Fruit fly (Drosophila melanogaster) whole organism, embryonic: ENCODE results near the gene Vps2.
A peak's percentile ranks its signal among the peaks of the same experiment; 100 is the strongest.

ENCODE experiments used
- Abd-B ChIP-seq: fragments of 200-800 bp; sonication (Bioruptor generic); optimal IDR thresholded peaks from 2 replicates; lab custom pipeline; 2018; ENCODE audit warnings: missing biosample characterization, mild to moderate bottlenecking, missing genetic modification characterization, moderate library complexity
- Ada2b ChIP-seq: fragments of 200-800 bp; sonication (Bioruptor generic); IDR thresholded peaks from 2 replicates; pipeline ENCODE4 v1.3.6; 2022; ENCODE audit warnings: missing biosample characterization, missing genetic modification characterization
- BEAF-32 ChIP-seq: fragments of 200-800 bp; sonication (Bioruptor generic); optimal IDR thresholded peaks from 3 replicates; lab custom pipeline; 2017; ENCODE audit warnings: missing biosample characterization, missing genetic modification characterization, mild to moderate bottlenecking, moderate library complexity, missing genetic modification reagents
- CG14014 ChIP-seq: fragments of 200-800 bp; sonication (Bioruptor generic); IDR thresholded peaks from 2 replicates; pipeline ENCODE4 v1.3.6; 2022; ENCODE audit warnings: missing biosample characterization, missing genetic modification characterization
- CG15696 ChIP-seq: fragments of 200-800 bp; sonication (Bioruptor generic); optimal IDR thresholded peaks from 2 replicates; lab custom pipeline; 2019; ENCODE audit warnings: missing biosample characterization, mild to moderate bottlenecking, missing genetic modification characterization, moderate library complexity
- CG1647 ChIP-seq: fragments of 200-800 bp; sonication (Bioruptor generic); optimal IDR thresholded peaks from 3 replicates; lab custom pipeline; 2016; ENCODE audit warnings: missing biosample characterization, missing genetic modification characterization
- CG17361 ChIP-seq: fragments of 200-800 bp; sonication (Bioruptor generic); IDR thresholded peaks from 3 replicates; pipeline ENCODE4 v1.3.6; 2022; ENCODE audit warnings: missing biosample characterization, missing genetic modification characterization
- CG17912 ChIP-seq: fragments of 200-800 bp; sonication (Bioruptor generic); optimal IDR thresholded peaks from 2 replicates; lab custom pipeline; 2018; ENCODE audit warnings: missing biosample characterization, mild to moderate bottlenecking, missing genetic modification characterization
- CG18599 ChIP-seq: fragments of 200-800 bp; sonication (Bioruptor generic); optimal IDR thresholded peaks from 3 replicates; lab custom pipeline; 2017; ENCODE audit warnings: missing biosample characterization, missing genetic modification characterization, mild to moderate bottlenecking, moderate library complexity, missing genetic modification reagents
- CG33557 ChIP-seq: fragments of 200-800 bp; sonication (Bioruptor generic); optimal IDR thresholded peaks from 2 replicates; lab custom pipeline; 2019; ENCODE audit warnings: missing biosample characterization, mild to moderate bottlenecking, missing genetic modification characterization, moderate library complexity
- CG3847 ChIP-seq: fragments of 200-800 bp; sonication (Bioruptor generic); IDR thresholded peaks from 2 replicates; pipeline ENCODE4 v1.3.6; 2022; ENCODE audit warnings: missing biosample characterization, missing genetic modification characterization
- CG4404 ChIP-seq: fragments of 200-800 bp; sonication (Bioruptor generic); IDR thresholded peaks from 2 replicates; pipeline ENCODE4 v1.3.6; 2022; ENCODE audit warnings: missing biosample characterization, missing genetic modification characterization
- CG4707 ChIP-seq: fragments of 200-800 bp; sonication (Bioruptor generic); optimal IDR thresholded peaks from 2 replicates; lab custom pipeline; 2018; ENCODE audit warnings: missing biosample characterization, mild to moderate bottlenecking, missing genetic modification characterization, moderate library complexity
- CG9215 ChIP-seq: fragments of 200-800 bp; sonication (Bioruptor generic); IDR thresholded peaks from 2 replicates; pipeline ENCODE4 v1.3.6; 2022; ENCODE audit warnings: missing biosample characterization, missing genetic modification characterization
- CG9437 ChIP-seq: fragments of 200-800 bp; sonication (Bioruptor generic); optimal IDR thresholded peaks from 2 replicates; lab custom pipeline; 2018; ENCODE audit warnings: missing biosample characterization, mild to moderate bottlenecking, missing genetic modification characterization
- Dip3 ChIP-seq: fragments of 200-800 bp; sonication (Bioruptor generic); optimal IDR thresholded peaks from 3 replicates; lab custom pipeline; 2016; ENCODE audit warnings: missing biosample characterization, missing genetic modification characterization
- HmgZ ChIP-seq: fragments of 200-800 bp; sonication (Bioruptor generic); optimal IDR thresholded peaks from 2 replicates; lab custom pipeline; 2018; ENCODE audit warnings: missing biosample characterization, mild to moderate bottlenecking, missing genetic modification characterization
- Lim3 ChIP-seq: fragments of 200-800 bp; sonication (Bioruptor generic); IDR thresholded peaks from 2 replicates; pipeline ENCODE4 v1.3.6; 2022; ENCODE audit warnings: missing biosample characterization, missing genetic modification characterization
- Med ChIP-seq: fragments of 200-800 bp; sonication (Bioruptor generic); peaks from one replicate; lab custom pipeline; 2016; ENCODE audit warnings: missing biosample characterization, missing genetic modification characterization, mild to moderate bottlenecking, inconsistent platforms, moderate library complexity
- Meics ChIP-seq: fragments of 200-800 bp; sonication (Bioruptor generic); optimal IDR thresholded peaks from 2 replicates; lab custom pipeline; 2017; ENCODE audit warnings: missing biosample characterization, mild to moderate bottlenecking, missing genetic modification characterization
- NFAT ChIP-seq: fragments of 200-800 bp; sonication (Bioruptor generic); IDR thresholded peaks from 2 replicates; pipeline ENCODE4 v1.3.6; 2022; ENCODE audit warnings: missing biosample characterization, missing genetic modification characterization
- Pdp1 ChIP-seq, 2 experiments: fragments of 200-800 bp; sonication (Bioruptor generic); optimal IDR thresholded peaks; 3 replicates each; lab custom pipeline; 2016; ENCODE audit warnings: missing biosample characterization in 2 of 2, missing genetic modification characterization in 2 of 2, mild to moderate bottlenecking in 1 of 2, moderate library complexity in 1 of 2
- Ravus ChIP-seq: fragments of 200-800 bp; sonication (Bioruptor generic); IDR thresholded peaks from 2 replicates; pipeline ENCODE4 v1.3.6; 2022; ENCODE audit warnings: missing biosample characterization, missing genetic modification characterization
- Six4 ChIP-seq: fragments of 200-800 bp; sonication (Bioruptor generic); optimal IDR thresholded peaks from 2 replicates; lab custom pipeline; 2016; ENCODE audit warnings: missing biosample characterization, missing genetic modification characterization
- Stat92E ChIP-seq, 3 experiments: fragments of >200 bp in 2 of 3; fragments of 200-800 bp in 1 of 3; sonication (Bioruptor generic) in 1 of 3; optimal IDR thresholded peaks; 2 replicates each; lab custom pipeline; 2017 to 2019; ENCODE audit warnings: missing biosample characterization in 3 of 3, missing genetic modification characterization in 3 of 3, mild to moderate bottlenecking in 1 of 3, moderate library complexity in 1 of 3
- YL-1 ChIP-seq: fragments of 200-800 bp; sonication (Bioruptor generic); optimal IDR thresholded peaks from 3 replicates; lab custom pipeline; 2017; ENCODE audit warnings: missing biosample characterization, mild to moderate bottlenecking, missing genetic modification characterization
- aop ChIP-seq: fragments of 200-800 bp; sonication (Bioruptor generic); IDR thresholded peaks from 2 replicates; pipeline ENCODE4 v1.3.6; 2022; ENCODE audit warnings: missing biosample characterization, missing genetic modification characterization
- ato ChIP-seq: fragments of 200-800 bp; sonication (Bioruptor generic); IDR thresholded peaks from 2 replicates; pipeline ENCODE4 v1.3.6; 2022; ENCODE audit warnings: missing biosample characterization, missing genetic modification characterization; ENCODE audit not compliant: partially characterized antibody
- az2 ChIP-seq: fragments of 200-800 bp; sonication (Bioruptor generic); optimal IDR thresholded peaks from 3 replicates; lab custom pipeline; 2016; ENCODE audit warnings: missing biosample characterization, missing genetic modification characterization
- dm ChIP-seq: fragments of 200-800 bp; sonication (Bioruptor generic); optimal IDR thresholded peaks from 3 replicates; lab custom pipeline; 2016; ENCODE audit warnings: missing biosample characterization, missing genetic modification characterization
- fd64A ChIP-seq: fragments of 200-800 bp; sonication (Bioruptor generic); optimal IDR thresholded peaks from 3 replicates; lab custom pipeline; 2018; ENCODE audit warnings: missing biosample characterization, mild to moderate bottlenecking, missing genetic modification characterization
- fd96Cb ChIP-seq: fragments of 200-800 bp; sonication (Bioruptor generic); optimal IDR thresholded peaks from 2 replicates; lab custom pipeline; 2018; ENCODE audit warnings: missing biosample characterization, mild to moderate bottlenecking, missing genetic modification characterization, moderate library complexity
- fru ChIP-seq: fragments of >200 bp; optimal IDR thresholded peaks from 2 replicates; lab custom pipeline; 2017
- gfzf ChIP-seq: fragments of 200-800 bp; sonication (Bioruptor generic); optimal IDR thresholded peaks from 2 replicates; lab custom pipeline; 2016; ENCODE audit warnings: missing biosample characterization, mild to moderate bottlenecking, missing genetic modification characterization, moderate library complexity
- gsb ChIP-seq: fragments of 200-800 bp; sonication (Bioruptor generic); IDR thresholded peaks from 2 replicates; pipeline ENCODE4 v1.3.6; 2022; ENCODE audit warnings: missing biosample characterization, missing genetic modification characterization
- gt ChIP-seq: fragments of 200-800 bp; sonication (Bioruptor generic); IDR thresholded peaks from 2 replicates; pipeline ENCODE4 v1.3.6; 2022; ENCODE audit warnings: missing biosample characterization, missing genetic modification characterization
- hbn ChIP-seq: fragments of 200-800 bp; sonication (Bioruptor generic); IDR thresholded peaks from 2 replicates; pipeline ENCODE4 v1.3.6; 2022; ENCODE audit warnings: missing biosample characterization, missing genetic modification characterization; ENCODE audit not compliant: partially characterized antibody
- jing ChIP-seq: fragments of 200-800 bp; sonication (Bioruptor generic); optimal IDR thresholded peaks from 2 replicates; lab custom pipeline; 2018; ENCODE audit warnings: missing biosample characterization, mild to moderate bottlenecking, missing genetic modification characterization
- luna ChIP-seq: fragments of 200-800 bp; sonication (Bioruptor generic); optimal IDR thresholded peaks from 2 replicates; lab custom pipeline; 2016; ENCODE audit warnings: missing biosample characterization, missing genetic modification characterization
- nau ChIP-seq: fragments of 200-800 bp; sonication (Bioruptor generic); optimal IDR thresholded peaks from 3 replicates; lab custom pipeline; 2017; ENCODE audit warnings: missing biosample characterization, mild to moderate bottlenecking, missing genetic modification characterization, missing genetic modification reagents
- p53 ChIP-seq: fragments of 200-800 bp; sonication (Bioruptor generic); optimal IDR thresholded peaks from 2 replicates; lab custom pipeline; 2016; ENCODE audit warnings: missing biosample characterization, missing genetic modification characterization
- repo ChIP-seq: fragments of 200-800 bp; sonication (Bioruptor generic); optimal IDR thresholded peaks from 2 replicates; lab custom pipeline; 2016; ENCODE audit warnings: missing biosample characterization, missing genetic modification characterization
- ro ChIP-seq: fragments of 200-800 bp; sonication (Bioruptor generic); IDR thresholded peaks from 2 replicates; pipeline ENCODE4 v1.3.6; 2022; ENCODE audit warnings: missing biosample characterization, missing genetic modification characterization
- row ChIP-seq: fragments of 200-800 bp; sonication (Bioruptor generic); IDR thresholded peaks from 3 replicates; pipeline ENCODE4 v1.3.6; 2022; ENCODE audit warnings: missing biosample characterization, missing genetic modification characterization
- schlank ChIP-seq: fragments of 200-800 bp; sonication (Bioruptor generic); optimal IDR thresholded peaks from 2 replicates; lab custom pipeline; 2018; ENCODE audit warnings: missing biosample characterization, mild to moderate bottlenecking, missing genetic modification characterization
- sd ChIP-seq: fragments of 200-800 bp; sonication (Bioruptor generic); optimal IDR thresholded peaks from 3 replicates; lab custom pipeline; 2018; ENCODE audit warnings: missing biosample characterization, mild to moderate bottlenecking, missing genetic modification characterization, moderate library complexity
- sob ChIP-seq: fragments of 200-800 bp; sonication (Bioruptor generic); IDR thresholded peaks from 2 replicates; pipeline ENCODE4 v1.3.6; 2022; ENCODE audit warnings: missing biosample characterization, missing genetic modification characterization
- tin ChIP-seq: fragments of 200-800 bp; sonication (Bioruptor generic); optimal IDR thresholded peaks from 3 replicates; lab custom pipeline; 2016; ENCODE audit warnings: missing biosample characterization, missing genetic modification characterization
- tup ChIP-seq: fragments of 200-800 bp; sonication (Bioruptor generic); optimal IDR thresholded peaks from 2 replicates; lab custom pipeline; 2016; ENCODE audit warnings: missing biosample characterization, mild to moderate bottlenecking, missing genetic modification characterization, moderate library complexity

Vps2 gene

dm6 chr3R:26021195-26021914 lies 31.3 kb upstream of the Vps2 start (continued):
- peak; percentile 62 for TF ChIP-seq luna (GFP tag; lab: Kevin White, UChicago)
- peak; percentile 61; the same call in 1 of the 2 replicates for TF ChIP-seq gsb (GFP tag; lab: Robert Waterston, UW)
- peak; percentile 89 for TF ChIP-seq CG9215 (GFP tag; lab: Robert Waterston, UW)
- peak; percentile 56; the same call in 1 of the 2 replicates for TF ChIP-seq Lim3 (GFP tag; lab: Robert Waterston, UW)
- peak; percentile 52 for TF ChIP-seq sd
- no peak; the same call in 1 of the 2 replicates for TF ChIP-seq NFAT (GFP tag; lab: Robert Waterston, UW)
- TF ChIP-seq tin (GFP tag; lab: Kevin White, UChicago), result peak; percentile 94
- peak; percentile 67 for TF ChIP-seq CG14014 (GFP tag; lab: Robert Waterston, UW)
- TF ChIP-seq CG4404 (GFP tag; lab: Robert Waterston, UW), result peak; percentile 86
- no peak for TF ChIP-seq fd64A
- no peak for TF ChIP-seq hbn (GFP tag; lab: Robert Waterston, UW)
- peak; percentile 95 for TF ChIP-seq CG9437 (GFP tag; lab: Kevin White, UChicago)
- peak; percentile 92 for TF ChIP-seq row (GFP tag; lab: Robert Waterston, UW)
- TF ChIP-seq CG33557 (GFP tag; lab: Kevin White, UChicago), result peak; percentile 97
- TF ChIP-seq Ada2b (GFP tag; lab: Robert Waterston, UW), result peak; percentile 85
- TF ChIP-seq nau, result peak; percentile 92
- TF ChIP-seq tup, result peak; percentile 32
- TF ChIP-seq CG17912 (GFP tag; lab: Kevin White, UChicago), result peak; percentile 57
- TF ChIP-seq Stat92E (GFP tag; optimal IDR thresholded peaks at IDR 0.05; lab: Kevin White, UChicago), result peak in 1 of 3 experiments; percentile 81
- peak; percentile 64 for TF ChIP-seq repo (GFP tag; lab: Kevin White, UChicago)
- TF ChIP-seq fru (lab: Kevin White, UChicago), result no peak
- TF ChIP-seq schlank (tag; lab: Kevin White, UChicago), result peak; percentile 31
- TF ChIP-seq CG15696 (tag; lab: Kevin White, UChicago), result peak; percentile 96
- TF ChIP-seq CG17361 (GFP tag; lab: Robert Waterston, UW), result peak; percentile 100
- peak; percentile 78 for TF ChIP-seq dm (GFP tag; lab: Kevin White, UChicago)
- no peak for TF ChIP-seq ato (GFP tag; lab: Robert Waterston, UW)
- TF ChIP-seq sob, result no peak; the same call in 1 of the 2 replicates
- TF ChIP-seq HmgZ (tag; lab: Kevin White, UChicago), result peak; percentile 71
- peak; percentile 93 for TF ChIP-seq Abd-B (GFP tag; lab: Kevin White, UChicago)
- no peak for TF ChIP-seq gfzf
- TF ChIP-seq gt (GFP tag; lab: Robert Waterston, UW), result peak; percentile 39; the same call in 1 of the 2 replicates
- TF ChIP-seq Dip3, result peak; percentile 54
- TF ChIP-seq BEAF-32 (GFP tag; lab: Kevin White, UChicago), result peak; percentile 11
- TF ChIP-seq CG18599, result peak; percentile 90
- peak; percentile 73; the same call in 1 of the 2 replicates for TF ChIP-seq ro (GFP tag; lab: Robert Waterston, UW)
- peak; percentile 80 to 90 for TF ChIP-seq Pdp1 (GFP tag; optimal IDR thresholded peaks at IDR 0.05; lab: Kevin White, UChicago)
- TF ChIP-seq Six4, result peak; percentile 92
- TF ChIP-seq Meics, result peak; percentile 95
- peak; percentile 50 for TF ChIP-seq CG4707 (GFP tag; lab: Kevin White, UChicago)
- peak; percentile 55 for TF ChIP-seq Med (GFP tag; lab: Kevin White, UChicago)
- TF ChIP-seq CG3847, result peak; percentile 87
- peak; percentile 20 for TF ChIP-seq Ravus (GFP tag; lab: Robert Waterston, UW)
- TF ChIP-seq az2 (GFP tag; lab: Kevin White, UChicago), result peak; percentile 97
- TF ChIP-seq jing (GFP tag; lab: Kevin White, UChicago), result peak; percentile 57
- peak; percentile 29; the same call in 1 of the 2 replicates for TF ChIP-seq aop
- TF ChIP-seq YL-1 (GFP tag; lab: Kevin White, UChicago), result peak; percentile 81
- peak; percentile 52 for TF ChIP-seq p53 (GFP tag; lab: Kevin White, UChicago)
- TF ChIP-seq fd96Cb (tag; lab: Kevin White, UChicago), result peak; percentile 96
- peak; percentile 59 for TF ChIP-seq CG1647 (GFP tag; lab: Kevin White, UChicago)
